Fruit fly (Drosophila melanogaster): ENCODE results near the gene Apl.
A peak's percentile ranks its signal among the peaks of the same experiment; 100 is the strongest.

Apl gene

DNA sequence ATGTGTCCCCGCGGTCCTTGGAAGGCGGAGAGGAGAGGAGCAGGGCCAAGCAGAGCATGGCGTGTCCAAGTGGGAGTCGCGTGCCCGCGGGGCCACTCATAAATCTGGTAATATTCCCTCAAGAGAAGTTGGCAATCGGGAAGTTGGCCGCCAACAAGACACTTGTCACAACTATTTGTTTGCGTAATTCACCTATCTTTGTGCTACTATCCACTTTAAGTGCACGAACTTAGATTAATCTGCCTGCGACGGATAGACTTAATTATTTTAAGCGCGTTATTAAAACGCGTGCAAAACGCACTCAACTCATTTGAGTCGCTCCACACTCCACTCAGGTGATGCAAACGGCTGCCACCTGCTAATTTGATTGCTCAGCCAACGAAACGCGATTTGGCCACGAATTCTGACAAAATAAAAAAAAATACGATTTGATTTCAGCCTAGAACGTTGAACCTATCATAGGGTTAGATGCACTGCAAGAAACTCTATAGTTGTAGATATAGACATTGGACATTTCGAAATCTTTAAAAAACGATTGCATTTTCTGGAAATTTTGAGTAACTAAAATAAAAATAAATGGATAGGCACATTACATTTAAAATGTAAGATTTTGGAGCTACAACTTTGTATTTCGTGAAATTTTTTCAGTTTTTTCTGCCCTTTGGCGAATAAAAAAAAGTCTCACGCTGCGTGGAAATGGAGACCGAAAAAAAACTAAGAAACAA is 23.8 kb upstream of the Apl start (continued):
- TF ChIP-seq pum (GFP tag; optimal IDR thresholded peaks at IDR 0.05) (peak; percentile 36), CG13123 (GFP tag; optimal IDR thresholded peaks at IDR 0.05) (no peak), CG11456 (GFP tag; IDR thresholded peaks at IDR 0.05) (0 out of 3 replicates have a peak, but pooled peaks have one; percentile 39), CG1647 (GFP tag; optimal IDR thresholded peaks at IDR 0.05) (peak; percentile 49), CG2116 (GFP tag; optimal IDR thresholded peaks at IDR 0.05) (no peak), unpg (GFP tag; optimal IDR thresholded peaks at IDR 0.05) (peak; percentile 65), mirr (GFP tag; optimal IDR thresholded peaks at IDR 0.05) (no peak), gcm2 (GFP tag; optimal IDR thresholded peaks at IDR 0.05) (no peak), CG10959 (GFP tag; IDR thresholded peaks at IDR 0.05) (no peak), NFAT (GFP tag; IDR thresholded peaks at IDR 0.05) (no peak), CG13894 (tag; optimal IDR thresholded peaks at IDR 0.05) (peak; percentile 30), slp2 (GFP tag; optimal IDR thresholded peaks at IDR 0.05) (peak; percentile 49), CG4328 (GFP tag; optimal IDR thresholded peaks at IDR 0.05) (no peak), CG14667 (GFP tag; IDR thresholded peaks at IDR 0.05) (peak; percentile 62), D19A (tag; optimal IDR thresholded peaks at IDR 0.05) (peak; percentile 12), CG32767 (GFP tag; IDR thresholded peaks at IDR 0.05) (0 out of 2 replicates have a peak, but pooled peaks have one; percentile 33), wor (GFP tag; IDR thresholded peaks at IDR 0.05) (no peak), usp (GFP tag; optimal IDR thresholded peaks at IDR 0.05) (no peak), Med (GFP tag) (peak; percentile 79), Hey (tag; optimal IDR thresholded peaks at IDR 0.05) (no peak), CG17568 (GFP tag; optimal IDR thresholded peaks at IDR 0.05) (peak; percentile 46), pan (optimal IDR thresholded peaks at IDR 0.05) (no peak), pan (GFP tag; optimal IDR thresholded peaks at IDR 0.05 in 1 of 2, IDR thresholded peaks at IDR 0.05 in 1 of 2) (peak in 1 of 2 experiments; percentile 71), Rfx (GFP tag; IDR thresholded peaks at IDR 0.05) (peak; percentile 85), nau (GFP tag; optimal IDR thresholded peaks at IDR 0.05) (peak; percentile 22), gcm (GFP tag; optimal IDR thresholded peaks at IDR 0.05) (no peak), schlank (tag; optimal IDR thresholded peaks at IDR 0.05) (no peak), CG34422 (GFP tag; IDR thresholded peaks at IDR 0.05) (0 out of 3 replicates have a peak, but pooled peaks have one; percentile 33), Mrtf (GFP tag; IDR thresholded peaks at IDR 0.05) (0 out of 3 replicates have a peak, but pooled peaks have one; percentile 40), Aef1 (GFP tag; IDR thresholded peaks at IDR 0.05) (peak; percentile 47; the same call in 2 of the 3 replicates), phol (tag; optimal IDR thresholded peaks at IDR 0.05) (peak; percentile 47), Side (GFP tag; optimal IDR thresholded peaks at IDR 0.05) (peak; percentile 22), fd64A (GFP tag; optimal IDR thresholded peaks at IDR 0.05) (no peak), CG11085 (GFP tag; IDR thresholded peaks at IDR 0.05) (no peak), CoRest (tag; optimal IDR thresholded peaks at IDR 0.05) (peak; percentile 61), Sox100B (GFP tag; optimal IDR thresholded peaks at IDR 0.05) (peak; percentile 38), Elba2 (GFP tag; optimal IDR thresholded peaks at IDR 0.05) (no peak), bsh (GFP tag; optimal IDR thresholded peaks at IDR 0.05) (peak in 1 of 2 experiments; percentile 47), CG31224 (GFP tag; IDR thresholded peaks at IDR 0.05) (peak; percentile 15; the same call in 1 of the 2 replicates), Six4 (GFP tag; optimal IDR thresholded peaks at IDR 0.05) (no peak), CG13287 (GFP tag; IDR thresholded peaks at IDR 0.05; ENCODE audit: partially characterized antibody) (no peak), CG1529 (GFP tag; optimal IDR thresholded peaks at IDR 0.05) (no peak)

Data from whole organism, embryonic.